Worm (Caenorhabditis elegans) whole organism, L3 larva: ENCODE results near the gene C17F4.2.
A peak's percentile ranks its signal among the peaks of the same experiment; 100 is the strongest.

ENCODE experiments used
- R02D3.7 ChIP-seq: fragments of 150-350 bp; optimal IDR thresholded peaks from 2 replicates; lab custom pipeline; 2014; ENCODE audit warnings: missing biosample characterization, missing genetic modification characterization
- aly-2 ChIP-seq: fragments of 150-350 bp; optimal IDR thresholded peaks from 2 replicates; lab custom pipeline; 2014; ENCODE audit warnings: missing biosample characterization, missing genetic modification characterization
- ama-1 ChIP-seq: fragments of 150-350 bp; optimal IDR thresholded peaks from 2 replicates; lab custom pipeline; 2018
- ceh-82 ChIP-seq: fragments of 150-350 bp; optimal IDR thresholded peaks from 2 replicates; lab custom pipeline; 2014; ENCODE audit warnings: missing biosample characterization, missing genetic modification characterization
- daf-12 ChIP-seq: fragments of 150-350 bp; optimal IDR thresholded peaks from 2 replicates; lab custom pipeline; 2014; ENCODE audit warnings: missing biosample characterization, missing genetic modification reagents, missing genetic modification characterization
- egl-27 ChIP-seq: sonication (generic microtip); optimal IDR thresholded peaks from 4 replicates; lab custom pipeline; 2017; ENCODE audit warnings: missing biosample characterization, missing genetic modification reagents, missing genetic modification characterization
- egl-5 ChIP-seq: fragments of 150-350 bp; optimal IDR thresholded peaks from 2 replicates; lab custom pipeline; 2017; ENCODE audit warnings: missing biosample characterization, missing genetic modification reagents, missing genetic modification characterization, inconsistent platforms
- elt-1 ChIP-seq: fragments of 150-350 bp; optimal IDR thresholded peaks from 2 replicates; lab custom pipeline; 2014; ENCODE audit warnings: missing biosample characterization, missing genetic modification characterization
- elt-2 ChIP-seq: sonication (generic microtip); optimal IDR thresholded peaks from 2 replicates; lab custom pipeline; 2016; ENCODE audit warnings: missing genetic modification reagents, mild to moderate bottlenecking, missing genetic modification characterization, missing compliant biosample characterization
- elt-3 ChIP-seq, 3 experiments: fragments of 150-350 bp in 1 of 3; sonication (generic microtip) in 2 of 3; optimal IDR thresholded peaks; 2 replicates in 2 of 3; 4 replicates in 1 of 3; lab custom pipeline; 2014 to 2017; ENCODE audit warnings: missing biosample characterization in 3 of 3, missing genetic modification characterization in 3 of 3
- fkh-10 ChIP-seq: sonication (generic microtip); optimal IDR thresholded peaks from 2 replicates; lab custom pipeline; 2017; ENCODE audit warnings: missing biosample characterization, missing genetic modification reagents, missing genetic modification characterization
- fos-1 ChIP-seq: fragments of 150-350 bp; optimal IDR thresholded peaks from 2 replicates; lab custom pipeline; 2014; ENCODE audit warnings: missing biosample characterization, missing genetic modification characterization
- hmg-11 ChIP-seq: sonication (generic microtip); optimal IDR thresholded peaks from 2 replicates; lab custom pipeline; 2016; ENCODE audit warnings: missing genetic modification characterization, missing compliant biosample characterization
- jun-1 ChIP-seq: fragments of 150-350 bp; optimal IDR thresholded peaks from 2 replicates; lab custom pipeline; 2014; ENCODE audit warnings: missing biosample characterization, missing genetic modification reagents, missing genetic modification characterization
- lin-39 ChIP-seq: fragments of 150-350 bp; optimal IDR thresholded peaks from 2 replicates; lab custom pipeline; 2018; ENCODE audit warnings: missing biosample characterization, missing genetic modification reagents, missing genetic modification characterization
- lsy-12 ChIP-seq: sonication (generic microtip); optimal IDR thresholded peaks from 2 replicates; lab custom pipeline; 2016; ENCODE audit warnings: mild to moderate bottlenecking, missing genetic modification characterization, missing compliant biosample characterization
- mdl-1 ChIP-seq: fragments of 150-350 bp; optimal IDR thresholded peaks from 2 replicates; lab custom pipeline; 2014; ENCODE audit warnings: missing biosample characterization, missing genetic modification characterization
- mml-1 ChIP-seq: fragments of 150-350 bp; sonication (generic microtip); optimal IDR thresholded peaks from 3 replicates; lab custom pipeline; 2014; ENCODE audit warnings: missing biosample characterization, missing genetic modification characterization
- nfya-1 ChIP-seq: sonication (generic microtip); optimal IDR thresholded peaks from 2 replicates; lab custom pipeline; 2017; ENCODE audit warnings: missing genetic modification characterization, mild to moderate bottlenecking, missing compliant biosample characterization, antibody characterized with exemption, moderate library complexity; ENCODE audit not compliant: insufficient read depth
- nhr-11 ChIP-seq: fragments of 150-350 bp; optimal IDR thresholded peaks from 2 replicates; lab custom pipeline; 2014; ENCODE audit warnings: missing biosample characterization, missing genetic modification characterization
- nhr-12 ChIP-seq: fragments of 150-350 bp; optimal IDR thresholded peaks from 2 replicates; lab custom pipeline; 2014; ENCODE audit warnings: missing biosample characterization, missing genetic modification characterization
- nhr-23 ChIP-seq: fragments of 150-350 bp; optimal IDR thresholded peaks from 2 replicates; lab custom pipeline; 2014; ENCODE audit warnings: missing biosample characterization, missing genetic modification reagents, missing genetic modification characterization
- nhr-237 ChIP-seq: fragments of 150-350 bp; optimal IDR thresholded peaks from 2 replicates; lab custom pipeline; 2014; ENCODE audit warnings: missing biosample characterization, missing genetic modification characterization
- nhr-28 ChIP-seq: fragments of 150-350 bp; optimal IDR thresholded peaks from 2 replicates; lab custom pipeline; 2014; ENCODE audit warnings: missing biosample characterization, missing genetic modification characterization
- nhr-43 ChIP-seq: sonication (generic microtip); optimal IDR thresholded peaks from 2 replicates; lab custom pipeline; 2016; ENCODE audit warnings: mild to moderate bottlenecking, missing genetic modification characterization, missing compliant biosample characterization; ENCODE audit not compliant: poor library complexity, severe bottlenecking
- nhr-67 ChIP-seq: fragments of 150-350 bp; optimal IDR thresholded peaks from 2 replicates; lab custom pipeline; 2014; ENCODE audit warnings: missing biosample characterization, missing genetic modification characterization
- nhr-76 ChIP-seq: fragments of 150-350 bp; sonication (generic microtip); optimal IDR thresholded peaks from 5 replicates; lab custom pipeline; 2014; ENCODE audit warnings: missing biosample characterization, missing genetic modification characterization
- nhr-77 ChIP-seq: fragments of 150-350 bp; optimal IDR thresholded peaks from 2 replicates; lab custom pipeline; 2014; ENCODE audit warnings: missing biosample characterization, missing genetic modification characterization
- pha-4 ChIP-seq: fragments of 150-350 bp; optimal IDR thresholded peaks from 2 replicates; lab custom pipeline; 2014; ENCODE audit warnings: missing biosample characterization, missing genetic modification reagents, missing genetic modification characterization
- pqm-1 ChIP-seq: fragments of 150-350 bp; optimal IDR thresholded peaks from 2 replicates; lab custom pipeline; 2017; ENCODE audit warnings: missing biosample characterization, missing genetic modification characterization, inconsistent platforms
- skn-1 ChIP-seq: fragments of 150-350 bp; optimal IDR thresholded peaks from 2 replicates; lab custom pipeline; 2014; ENCODE audit warnings: missing biosample characterization, missing genetic modification characterization
- snpc-4 ChIP-seq: fragments of 150-350 bp; optimal IDR thresholded peaks from 2 replicates; lab custom pipeline; 2014; ENCODE audit warnings: missing biosample characterization, missing genetic modification characterization
- unc-39 ChIP-seq: sonication (generic microtip); optimal IDR thresholded peaks from 4 replicates; lab custom pipeline; 2017; ENCODE audit warnings: missing biosample characterization, missing genetic modification characterization
- unc-62 ChIP-seq: fragments of 150-350 bp; sonication (generic microtip); optimal IDR thresholded peaks from 4 replicates; lab custom pipeline; 2014; ENCODE audit warnings: missing biosample characterization, missing genetic modification reagents, missing genetic modification characterization
- zag-1 ChIP-seq: fragments of 150-350 bp; optimal IDR thresholded peaks from 2 replicates; lab custom pipeline; 2014; ENCODE audit warnings: missing biosample characterization, missing genetic modification characterization
- ztf-4 ChIP-seq: fragments of 150-350 bp; optimal IDR thresholded peaks from 2 replicates; lab custom pipeline; 2014; ENCODE audit warnings: missing biosample characterization, missing genetic modification characterization

C17F4.2 gene

DNA sequence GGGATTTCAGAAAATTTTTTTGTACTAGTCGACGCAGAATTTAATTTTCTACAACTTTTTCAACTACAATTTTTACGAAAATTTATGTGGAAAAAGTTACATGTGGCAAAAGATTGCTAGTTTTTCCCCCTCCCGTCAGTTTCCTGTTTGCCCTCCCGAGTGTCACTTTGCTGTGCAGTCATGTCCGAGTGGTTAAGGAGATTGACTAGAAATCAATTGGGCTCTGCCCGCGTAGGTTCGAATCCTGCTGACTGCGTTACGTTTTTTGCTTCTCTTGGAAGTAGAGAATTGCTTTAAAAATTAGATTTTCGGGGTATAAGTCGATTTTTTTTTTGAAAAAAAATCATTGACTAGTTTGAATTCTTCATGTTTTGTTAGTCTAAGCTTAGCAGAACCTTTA, 19.3 kb downstream of the C17F4.2 start:
- TF ChIP-seq ztf-4 (tag; lab: Kevin White, UChicago): no peak
- no peak for TF ChIP-seq R02D3.7 (tag; lab: Kevin White, UChicago)
- TF ChIP-seq snpc-4: no peak
- no peak for TF ChIP-seq nhr-76 (tag; lab: Kevin White, UChicago)
- no peak for TF ChIP-seq elt-1
- TF ChIP-seq nfya-1: peak; percentile 8
- TF ChIP-seq lsy-12 (tag; lab: Kevin White, UChicago): no peak
- no peak for TF ChIP-seq daf-12 (tag; lab: Kevin White, UChicago)
- no peak for TF ChIP-seq nhr-67 (tag; lab: Kevin White, UChicago)
- TF ChIP-seq aly-2 (tag; lab: Kevin White, UChicago): no peak
- TF ChIP-seq pha-4: peak; percentile 17
- TF ChIP-seq nhr-11 (tag; lab: Kevin White, UChicago): no peak
- TF ChIP-seq pqm-1 (tag; lab: Kevin White, UChicago): no peak
- TF ChIP-seq nhr-43 (tag; lab: Kevin White, UChicago): no peak
- TF ChIP-seq, all 47 proteins: peak for 2

DNA sequence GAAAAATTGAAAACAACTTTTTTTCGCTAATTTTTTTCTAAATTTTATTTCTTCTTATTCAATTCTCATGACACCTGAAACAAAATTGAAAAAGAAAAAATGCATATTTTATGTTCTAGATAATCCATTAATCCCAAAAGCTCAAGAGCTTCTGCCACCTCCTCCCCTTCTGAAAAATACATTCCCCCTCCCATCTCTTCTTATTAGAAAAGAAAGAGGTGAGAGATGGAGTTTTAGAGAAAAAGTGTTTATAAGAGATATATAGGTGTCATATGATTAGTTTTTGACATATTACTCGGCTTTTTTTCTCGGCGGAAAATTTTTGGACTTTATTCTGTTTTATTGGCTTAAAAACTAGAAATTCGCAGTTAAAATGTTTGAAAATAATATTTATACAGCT, 22.1 kb downstream of the C17F4.2 start:
- TF ChIP-seq elt-2 (no peak), elt-3 (tag; optimal IDR thresholded peaks at IDR 0.05; lab: Kevin White, UChicago) (no peak), elt-1 (no peak), nhr-77 (tag; lab: Kevin White, UChicago) (no peak), nhr-23 (tag; lab: Kevin White, UChicago) (no peak), nhr-28 (tag; lab: Kevin White, UChicago) (no peak), egl-5 (no peak), zag-1 (tag; lab: Kevin White, UChicago) (no peak)

DNA sequence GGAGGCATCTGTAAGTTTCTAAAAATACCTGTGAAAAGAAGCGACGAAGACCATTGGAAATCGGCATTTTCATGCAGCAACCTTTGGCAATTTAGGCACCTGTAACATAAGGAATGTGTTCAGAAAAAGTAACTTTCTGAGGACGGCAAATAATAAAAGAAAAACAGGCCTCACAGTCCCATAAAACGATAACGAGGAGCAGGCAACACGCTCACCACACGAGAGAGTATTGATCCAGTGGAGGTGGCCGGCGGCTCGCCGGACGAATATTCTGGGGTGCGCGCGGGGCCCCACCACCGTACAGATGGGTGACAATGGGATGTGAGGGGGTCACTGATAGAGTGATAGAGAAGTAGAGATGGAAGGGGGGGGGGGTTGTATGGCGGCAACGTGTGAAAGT, 26.5 kb downstream of the C17F4.2 start, which contains the start of gene F02E11.3:
TSS of gene F02E11.3 (minus strand) at position 101 of the 400 bp plus-strand sequence.
- TF ChIP-seq skn-1 (tag; lab: Kevin White, UChicago): no peak
- no peak for TF ChIP-seq jun-1 (tag; lab: Kevin White, UChicago)
- TF ChIP-seq snpc-4: no peak
- no peak for TF ChIP-seq ztf-4 (tag; lab: Kevin White, UChicago)
- no peak for TF ChIP-seq nhr-237 (tag; lab: Kevin White, UChicago)
- no peak for TF ChIP-seq nhr-12 (tag; lab: Kevin White, UChicago)
- no peak for TF ChIP-seq mdl-1
- no peak for TF ChIP-seq nhr-11 (tag; lab: Kevin White, UChicago)
- no peak for TF ChIP-seq ceh-82 (tag; lab: Kevin White, UChicago)
- no peak for TF ChIP-seq mml-1 (tag; lab: Kevin White, UChicago)
- TF ChIP-seq zag-1 (tag; lab: Kevin White, UChicago): no peak
- TF ChIP-seq ama-1 (lab: Kevin White, UChicago): no peak
- no peak for TF ChIP-seq fkh-10

DNA sequence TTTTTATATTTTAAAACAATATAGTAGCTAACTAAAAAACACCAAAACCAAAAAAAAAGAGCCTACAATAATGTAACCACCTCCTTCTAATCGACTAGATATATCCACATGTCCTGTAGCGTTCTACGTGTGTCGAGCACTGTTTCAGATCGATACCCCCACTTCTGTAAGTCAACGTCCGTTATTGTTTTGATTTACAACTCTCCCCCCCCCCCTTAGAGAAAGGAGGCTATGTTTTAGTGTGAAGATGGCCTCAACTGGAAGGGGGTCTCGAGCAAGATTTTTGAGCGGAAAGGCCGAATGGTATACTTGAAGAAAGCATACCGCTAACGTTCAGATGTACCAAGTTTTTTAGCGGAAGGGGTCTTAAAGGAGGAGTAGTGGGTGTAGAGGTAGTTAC, 29.2 kb downstream of the C17F4.2 start, which contains the start of gene F02E11.4:
TSS of gene F02E11.4 (minus strand) at position 101 of the 400 bp plus-strand sequence.
- TF ChIP-seq ama-1 (lab: Kevin White, UChicago) (no peak), nhr-67 (tag; lab: Kevin White, UChicago) (no peak), snpc-4 (no peak), nhr-23 (tag; lab: Kevin White, UChicago) (no peak), lin-39 (no peak), unc-62 (GFP tag; lab: Kevin White, UChicago) (no peak), egl-27 (tag; lab: Kevin White, UChicago) (no peak), daf-12 (tag; lab: Kevin White, UChicago) (no peak)

DNA sequence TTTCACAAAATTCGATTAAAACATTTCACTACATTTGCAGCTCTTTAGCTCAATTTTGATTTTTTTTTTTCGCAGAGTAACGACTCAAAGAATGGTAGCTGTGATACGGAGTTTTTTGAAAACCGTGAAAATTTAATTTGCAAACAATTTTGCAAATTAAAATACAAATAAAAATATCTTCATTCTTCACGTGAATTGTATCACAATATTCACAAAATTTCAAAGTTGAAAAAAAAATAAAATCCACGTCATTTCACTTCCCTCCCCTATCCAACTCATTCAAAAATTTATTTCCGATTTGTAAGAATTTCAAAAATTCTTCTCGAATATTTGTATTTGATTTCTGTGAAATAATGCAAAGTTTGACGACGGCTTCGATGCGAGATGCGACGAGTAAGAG, 30.2 kb downstream of the C17F4.2 start, which contains the start of gene wht-4:
TSS of gene wht-4 (plus strand) at position 301 of the 400 bp plus-strand sequence.
- TF ChIP-seq nhr-76 (tag; lab: Kevin White, UChicago) (no peak), lin-39 (no peak), nhr-237 (tag; lab: Kevin White, UChicago) (no peak), unc-39 (tag; lab: Kevin White, UChicago) (no peak), elt-3 (tag; optimal IDR thresholded peaks at IDR 0.05; lab: Kevin White, UChicago) (no peak), fos-1 (tag; lab: Kevin White, UChicago) (no peak), egl-27 (tag; lab: Kevin White, UChicago) (no peak), unc-62 (GFP tag; lab: Kevin White, UChicago) (no peak), nhr-11 (tag; lab: Kevin White, UChicago) (no peak), nfya-1 (no peak), daf-12 (tag; lab: Kevin White, UChicago) (no peak), hmg-11 (no peak)
